Fruit fly (Drosophila melanogaster): ENCODE measurements around the gene sov.
A peak's percentile ranks its signal among the peaks of the same experiment; 100 is the strongest.

Gene sov

dm6 chrX:6804485-6805295 is 48.6 kb downstream of the sov start (continued):
- TF ChIP-seq sisA (GFP tag; IDR thresholded peaks at IDR 0.05) (peak; percentile 89), Mes4 (GFP tag; optimal IDR thresholded peaks at IDR 0.05) (peak; percentile 64), jumu (GFP tag; optimal IDR thresholded peaks at IDR 0.05) (peak; percentile 55), fru (optimal IDR thresholded peaks at IDR 0.05) (no peak), seq (GFP tag; IDR thresholded peaks at IDR 0.05) (peak; percentile 89), Xrp1 (GFP tag; IDR thresholded peaks at IDR 0.05) (peak; percentile 90), kay (GFP tag; optimal IDR thresholded peaks at IDR 0.05) (peak; percentile 5), Bteb2 (GFP tag; optimal IDR thresholded peaks at IDR 0.05) (peak; percentile 75), chif (GFP tag; optimal IDR thresholded peaks at IDR 0.05) (peak; percentile 57 to 81), tna (GFP tag; IDR thresholded peaks at IDR 0.05; ENCODE audit: partially characterized antibody) (no peak), pb (GFP tag; optimal IDR thresholded peaks at IDR 0.05) (peak; percentile 26), CG9932 (GFP tag; IDR thresholded peaks at IDR 0.05) (peak; percentile 89), Awh (GFP tag; IDR thresholded peaks at IDR 0.05) (peak; percentile 92), CG32532 (GFP tag; IDR thresholded peaks at IDR 0.05) (peak; percentile 88), CG7928 (GFP tag; optimal IDR thresholded peaks at IDR 0.05) (peak; percentile 1), ap (GFP tag; IDR thresholded peaks at IDR 0.05) (peak; percentile 78), CG12071 (GFP tag; optimal IDR thresholded peaks at IDR 0.05) (peak; percentile 72), Usf (GFP tag; optimal IDR thresholded peaks at IDR 0.05) (peak; percentile 51), HHEX (GFP tag; optimal IDR thresholded peaks at IDR 0.05) (peak; percentile 79), YL-1 (GFP tag; optimal IDR thresholded peaks at IDR 0.05) (no peak), dpn (GFP tag; optimal IDR thresholded peaks at IDR 0.05) (peak; percentile 48 to 81), CG11723 (GFP tag; optimal IDR thresholded peaks at IDR 0.05) (no peak), ERR (GFP tag; optimal IDR thresholded peaks at IDR 0.05) (no peak), tll (GFP tag; optimal IDR thresholded peaks at IDR 0.05) (no peak), psq (GFP tag; optimal IDR thresholded peaks at IDR 0.05) (peak; percentile 27), Spps (tag; optimal IDR thresholded peaks at IDR 0.05) (peak; percentile 6), CG43689 (GFP tag; IDR thresholded peaks at IDR 0.05) (peak; percentile 62), CG15011 (GFP tag; optimal IDR thresholded peaks at IDR 0.05) (no peak), rib (GFP tag; IDR thresholded peaks at IDR 0.05) (peak; percentile 78), Ets65A (GFP tag) (peak; percentile 93), CG4854 (GFP tag; optimal IDR thresholded peaks at IDR 0.05) (peak; percentile 57), lab (GFP tag; optimal IDR thresholded peaks at IDR 0.05) (peak; percentile 88), CG12942 (GFP tag; optimal IDR thresholded peaks at IDR 0.05) (peak; percentile 54), HLH54F (GFP tag; optimal IDR thresholded peaks at IDR 0.05) (peak; percentile 70), pum (GFP tag; optimal IDR thresholded peaks at IDR 0.05) (peak; percentile 56), Sox100B (GFP tag; optimal IDR thresholded peaks at IDR 0.05) (no peak), CG13775 (GFP tag; optimal IDR thresholded peaks at IDR 0.05) (peak; percentile 59), schlank (tag; optimal IDR thresholded peaks at IDR 0.05) (no peak), CG6683 (GFP tag; optimal IDR thresholded peaks at IDR 0.05) (peak; percentile 33), lmd (GFP tag; IDR thresholded peaks at IDR 0.05) (peak; percentile 81), NFAT (GFP tag; IDR thresholded peaks at IDR 0.05) (peak; percentile 84), croc (GFP tag; conservative IDR thresholded peaks at IDR 0.05) (peak; percentile 63; the same call in 2 of the 3 replicates), Dref (GFP tag; IDR thresholded peaks at IDR 0.05) (0 out of 2 replicates have a peak, but pooled peaks have one; percentile 16), CG1832 (GFP tag; optimal IDR thresholded peaks at IDR 0.05) (peak; percentile 53), CG3281 (GFP tag; optimal IDR thresholded peaks at IDR 0.05) (peak; percentile 73), CG12219 (GFP tag; optimal IDR thresholded peaks at IDR 0.05) (peak; percentile 68), D (optimal IDR thresholded peaks at IDR 0.05) (no peak), D (GFP tag; optimal IDR thresholded peaks at IDR 0.05) (peak; percentile 45), bsh (GFP tag; optimal IDR thresholded peaks at IDR 0.05) (peak; percentile 30 to 81), CG10979 (tag; optimal IDR thresholded peaks at IDR 0.05) (peak; percentile 68)
